Worm (Caenorhabditis elegans) whole organism, late embryonic: Measurements from ENCODE around the gene C14E2.5.

Source experiments
- K02D7.2 ChIP-seq: sonication (generic microtip); optimal IDR thresholded peaks from 2 replicates; lab custom pipeline; 2017; ENCODE audit warnings: mild to moderate bottlenecking, missing genetic modification characterization, missing compliant biosample characterization
- ama-1 ChIP-seq: fragments of 150-350 bp; optimal IDR thresholded peaks from 2 replicates; lab custom pipeline; 2014
- ceh-14 ChIP-seq: sonication (generic microtip); optimal IDR thresholded peaks from 2 replicates; lab custom pipeline; 2016; ENCODE audit warnings: missing genotype, missing genetic modification characterization, missing compliant biosample characterization
- dve-1 ChIP-seq: sonication (generic microtip); optimal IDR thresholded peaks from 2 replicates; lab custom pipeline; 2017; ENCODE audit warnings: antibody characterized with exemption, mild to moderate bottlenecking, missing genetic modification characterization, missing compliant biosample characterization
- elt-2 ChIP-seq: sonication (generic microtip); optimal IDR thresholded peaks from 2 replicates; lab custom pipeline; 2016; ENCODE audit warnings: missing genetic modification reagents, missing genetic modification characterization, missing compliant biosample characterization
- fkh-10 ChIP-seq: fragments of 150-350 bp; optimal IDR thresholded peaks from 2 replicates; lab custom pipeline; 2014; ENCODE audit warnings: missing biosample characterization, missing genetic modification reagents, missing genetic modification characterization
- hlh-8 ChIP-seq: sonication (generic microtip); optimal IDR thresholded peaks from 2 replicates; lab custom pipeline; 2016; ENCODE audit warnings: missing genotype, missing genetic modification characterization, missing compliant biosample characterization
- lin-11 ChIP-seq: fragments of 200-800 bp; sonication (Bioruptor generic); optimal IDR thresholded peaks from 2 replicates; lab custom pipeline; 2018; ENCODE audit warnings: mild to moderate bottlenecking, missing genetic modification characterization, missing compliant biosample characterization
- nfya-1 ChIP-seq: sonication (generic microtip); optimal IDR thresholded peaks from 2 replicates; lab custom pipeline; 2017; ENCODE audit warnings: missing genetic modification characterization, mild to moderate bottlenecking, missing compliant biosample characterization, antibody characterized with exemption, moderate library complexity
- nhr-11 ChIP-seq: fragments of 150-350 bp; optimal IDR thresholded peaks from 2 replicates; lab custom pipeline; 2014; ENCODE audit warnings: missing biosample characterization, missing genetic modification characterization
- pha-4 ChIP-seq: fragments of 150-350 bp; optimal IDR thresholded peaks from 2 replicates; lab custom pipeline; 2018; ENCODE audit warnings: missing biosample characterization, missing genetic modification reagents, missing genetic modification characterization
- sdc-2 ChIP-seq: sonication (generic microtip); optimal IDR thresholded peaks from 2 replicates; lab custom pipeline; 2016; ENCODE audit warnings: missing genotype, missing genetic modification characterization, missing compliant biosample characterization
- ttx-3 ChIP-seq: sonication (generic microtip); optimal IDR thresholded peaks from 2 replicates; lab custom pipeline; 2016; ENCODE audit warnings: missing genetic modification reagents, missing genetic modification characterization, missing compliant biosample characterization
- unc-42 ChIP-seq: sonication (generic microtip); optimal IDR thresholded peaks from 2 replicates; lab custom pipeline; 2016; ENCODE audit warnings: missing genotype, missing genetic modification characterization, missing compliant biosample characterization

ce11 chrX:1847685-1848084 is 22.5 kb upstream of the C14E2.5 start:
- TF ChIP-seq ama-1 (lab: Kevin White, UChicago) = no peak
- TF ChIP-seq nfya-1 (tag; lab: Kevin White, UChicago) = no peak
- no peak for TF ChIP-seq ttx-3 (tag; lab: Kevin White, UChicago)
- no peak for TF ChIP-seq ceh-14 (tag; lab: Kevin White, UChicago)
- TF ChIP-seq hlh-8 = no peak
- TF ChIP-seq nhr-11 (tag; lab: Kevin White, UChicago) = no peak
- TF ChIP-seq dve-1 (tag; lab: Kevin White, UChicago) = no peak
- TF ChIP-seq pha-4 (tag; lab: Kevin White, UChicago) = no peak
- no peak for TF ChIP-seq unc-42 (tag; lab: Kevin White, UChicago)
- no peak for TF ChIP-seq fkh-10 (GFP tag; lab: Kevin White, UChicago)
- TF ChIP-seq sdc-2 (tag; lab: Kevin White, UChicago) = no peak
- TF ChIP-seq K02D7.2 (tag; lab: Kevin White, UChicago) = no peak
- TF ChIP-seq lin-11 = no peak
- TF ChIP-seq elt-2 (tag; lab: Kevin White, UChicago) = no peak
